Worm (Caenorhabditis elegans): ENCODE measurements around the gene acdh-8.
A peak's percentile ranks its signal among the peaks of the same experiment; 100 is the strongest.

The acdh-8 gene

DNA sequence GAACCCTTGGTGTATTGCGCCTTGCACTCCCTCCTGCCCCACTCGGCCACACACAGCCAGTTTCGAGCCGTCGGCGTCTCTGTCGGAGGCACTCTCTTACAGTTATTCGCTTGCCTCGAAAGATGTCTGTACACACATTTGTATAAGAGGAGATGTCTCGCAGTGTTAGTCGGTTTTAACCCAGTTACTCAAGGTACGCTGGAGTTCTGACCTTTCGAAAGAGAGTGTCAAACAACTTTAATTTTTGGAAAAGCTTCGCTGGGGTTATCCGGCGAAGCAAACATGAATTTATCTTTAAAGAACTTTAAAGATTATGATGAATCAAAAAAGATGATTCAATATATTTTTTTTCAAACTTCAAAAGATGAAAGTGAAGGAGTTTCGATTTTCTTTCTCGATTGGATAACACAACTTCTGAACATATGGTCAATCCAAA lies 50.4 kb downstream of the acdh-8 start (continued):
- TF ChIP-seq jun-1 (tag; optimal IDR thresholded peaks at IDR 0.05) = peak; percentile 99
- peak; percentile 96 for TF ChIP-seq nhr-77 (tag; optimal IDR thresholded peaks at IDR 0.05)
- TF ChIP-seq ceh-82 (tag; optimal IDR thresholded peaks at IDR 0.05) = peak; percentile 96
- peak; percentile 45 for TF ChIP-seq nhr-12 (tag; optimal IDR thresholded peaks at IDR 0.05)

DNA sequence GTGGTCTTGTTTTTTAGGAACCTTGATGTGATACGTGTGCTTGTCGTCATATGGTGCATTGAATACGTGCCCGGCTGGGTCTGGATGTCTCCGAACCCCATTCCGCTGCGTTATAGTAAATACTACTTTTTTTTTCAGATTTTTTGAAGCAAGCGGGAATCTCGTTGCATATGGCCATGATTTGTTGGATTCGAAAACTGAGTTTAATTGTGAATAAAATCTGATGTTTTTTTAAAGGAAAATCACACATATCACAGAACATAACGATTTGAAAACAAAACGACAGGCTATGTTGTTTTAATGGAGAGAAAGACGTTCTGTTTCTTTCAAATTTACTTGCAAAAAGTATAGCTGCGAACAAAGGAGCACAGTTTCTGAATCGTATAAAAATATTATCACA lies 51.1 kb downstream of the acdh-8 start, which contains the start of the genes ZK1248.17 and H41C03.3:
ZK1248.17 (minus strand) TSS at position 101 of the 400 bp plus-strand sequence.
H41C03.3 (plus strand) TSS at position 337 of the 400 bp plus-strand sequence.
- TF ChIP-seq fkh-2 (tag; optimal IDR thresholded peaks at IDR 0.05) (no peak), ceh-16 (tag; optimal IDR thresholded peaks at IDR 0.05) (no peak), elt-1 (tag; optimal IDR thresholded peaks at IDR 0.05) (no peak), ceh-28 (tag; optimal IDR thresholded peaks at IDR 0.05) (no peak), snpc-4 (tag; optimal IDR thresholded peaks at IDR 0.05) (no peak), nhr-67 (tag; optimal IDR thresholded peaks at IDR 0.05) (no peak), unc-39 (tag; optimal IDR thresholded peaks at IDR 0.05) (no peak)
